Fruit fly (Drosophila melanogaster): Measurements from ENCODE around the gene KdelR.

DNA sequence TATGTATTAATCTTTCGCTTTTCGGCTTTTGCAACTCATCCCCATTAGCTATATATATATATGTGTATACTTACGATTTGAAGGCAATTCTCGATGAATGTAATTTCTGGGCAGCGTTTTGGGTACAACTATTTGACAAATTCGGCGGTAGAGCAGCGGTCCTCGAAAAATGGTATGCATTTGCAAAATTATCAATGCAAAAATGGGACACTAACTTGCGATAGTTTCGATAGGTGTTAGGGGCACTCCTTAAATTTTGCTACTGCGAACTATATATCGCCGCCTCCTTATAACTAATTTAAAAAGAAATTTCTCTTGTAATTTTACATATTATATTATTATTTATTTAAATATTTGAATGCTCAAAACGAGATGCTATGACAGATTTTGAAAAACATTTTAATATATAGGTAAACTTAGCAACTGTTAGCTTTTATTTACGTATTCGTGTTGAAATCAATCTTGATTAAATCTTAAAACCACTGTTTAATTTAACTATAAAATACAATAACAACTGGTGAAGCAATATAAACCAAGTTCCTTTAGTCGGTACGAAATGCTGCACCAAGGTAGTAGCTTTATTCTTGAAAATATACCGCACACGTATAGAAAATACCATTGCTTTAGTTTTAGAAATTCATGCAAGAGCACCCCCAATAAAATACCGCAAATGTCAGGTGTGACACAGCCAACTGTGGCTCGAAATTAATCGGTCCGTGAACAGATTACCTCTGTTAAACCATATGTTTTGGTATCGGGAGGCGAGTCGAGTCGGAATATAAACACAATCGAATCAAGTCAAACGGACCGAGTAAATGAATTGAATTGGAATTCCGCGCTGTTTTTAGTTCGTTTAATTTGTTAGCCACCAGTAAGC is 13.2 kb upstream of the KdelR start, which contains the start of the genes CG5355 and Klp31E:
- no peak for TF ChIP-seq Dll (optimal IDR thresholded peaks at IDR 0.05)
- no peak for TF ChIP-seq usp (GFP tag; optimal IDR thresholded peaks at IDR 0.05)
- TF ChIP-seq psq (optimal IDR thresholded peaks at IDR 0.05), result no peak
